Fruit fly (Drosophila melanogaster) whole organism: ENCODE data around the gene AP-2alpha.

ENCODE experiments used
- CG8478 ChIP-seq: fragments of >200 bp; optimal IDR thresholded peaks from 2 replicates; lab custom pipeline; 2018; ENCODE audit warnings: inconsistent platforms
- Dll ChIP-seq: fragments of >200 bp; optimal IDR thresholded peaks from 2 replicates; lab custom pipeline; 2017
- EcR ChIP-seq, 2 experiments: fragments of >200 bp; optimal IDR thresholded peaks; 2 replicates each; lab custom pipeline; 2017; ENCODE audit warnings: missing biosample characterization in 2 of 2, missing genetic modification characterization in 2 of 2, missing genetic modification reagents in 2 of 2
- usp ChIP-seq: fragments of >200 bp; optimal IDR thresholded peaks from 2 replicates; lab custom pipeline; 2017; ENCODE audit warnings: missing biosample characterization, missing genetic modification characterization, mixed read lengths

DNA sequence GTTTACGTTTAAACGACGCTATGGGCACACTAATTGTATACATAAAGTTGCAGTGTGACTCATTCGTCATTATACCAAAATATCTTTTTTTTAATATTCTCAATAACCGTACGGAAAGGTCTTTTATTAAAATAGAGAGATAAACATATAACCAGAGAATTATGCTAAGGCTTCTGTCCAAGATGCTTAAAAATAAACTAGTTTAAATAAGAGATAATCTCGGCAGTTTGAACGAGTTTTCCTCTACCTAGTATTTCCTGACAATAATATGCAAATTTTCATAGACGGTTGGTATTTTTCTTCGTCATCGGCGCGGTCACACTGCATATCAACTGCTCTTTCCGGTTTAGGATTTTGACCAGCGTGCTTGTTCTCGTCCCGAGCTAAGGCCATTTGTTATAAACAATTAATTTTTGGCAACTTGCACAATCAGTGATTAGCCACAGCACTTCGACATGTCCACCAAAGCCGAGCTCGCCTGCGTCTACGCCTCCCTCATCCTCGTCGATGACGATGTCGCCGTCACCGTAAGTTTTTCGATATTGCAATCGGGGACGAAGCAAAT is 5.1 kb upstream of the AP-2alpha start, which contains the start of the genes CG13690 and RpLP1:
- TF ChIP-seq usp (GFP tag; lab: Kevin White, UChicago), result no peak
- no peak for TF ChIP-seq CG8478
- no peak for TF ChIP-seq Dll (lab: Kevin White, UChicago)
- no peak for TF ChIP-seq EcR (GFP tag; optimal IDR thresholded peaks at IDR 0.05; lab: Kevin White, UChicago)
